Fruit fly (Drosophila melanogaster) whole organism, wandering third instar larva: ENCODE results near the gene Scm.

Experiments used
- Myc ChIP-seq: fragments of >200 bp; optimal IDR thresholded peaks from 2 replicates; lab custom pipeline; 2017
- h ChIP-seq: fragments of 200-800 bp; sonication (Bioruptor generic); optimal IDR thresholded peaks from 3 replicates; lab custom pipeline; 2016; ENCODE audit warnings: missing biosample characterization, mild to moderate bottlenecking, missing genetic modification characterization
- tai ChIP-seq: sonication (Bioruptor generic); optimal IDR thresholded peaks from 2 replicates; lab custom pipeline; 2016; ENCODE audit warnings: missing biosample characterization, missing genetic modification characterization
- usp ChIP-seq: fragments of >200 bp; optimal IDR thresholded peaks from 2 replicates; lab custom pipeline; 2017; ENCODE audit warnings: missing biosample characterization, missing genetic modification characterization

dm6 chr3R:9643977-9644376 is 6.6 kb upstream of the Scm start:
- TF ChIP-seq usp (GFP tag; lab: Kevin White, UChicago) = no peak
- TF ChIP-seq Myc (lab: Kevin White, UChicago) = no peak
- TF ChIP-seq tai = no peak
- no peak for TF ChIP-seq h (GFP tag; lab: Kevin White, UChicago)
